Fruit fly (Drosophila melanogaster): ENCODE results near the gene CG4582.

CG4582 gene

dm6 chr3R:25531905-25532387 is 51.0 kb downstream of the CG4582 start (continued):
- TF ChIP-seq jing (GFP tag; optimal IDR thresholded peaks at IDR 0.05) (no peak), HHEX (GFP tag; optimal IDR thresholded peaks at IDR 0.05) (no peak), Sin3A (optimal IDR thresholded peaks at IDR 0.05) (no peak), CG8765 (GFP tag; IDR thresholded peaks at IDR 0.05) (no peak), D (optimal IDR thresholded peaks at IDR 0.05) (no peak), D (GFP tag; optimal IDR thresholded peaks at IDR 0.05) (no peak), zen (tag; optimal IDR thresholded peaks at IDR 0.05) (no peak), Taf1 (GFP tag; IDR thresholded peaks at IDR 0.05) (no peak), cas (GFP tag; IDR thresholded peaks at IDR 0.05) (no peak), p53 (GFP tag; optimal IDR thresholded peaks at IDR 0.05) (no peak), CG14014 (GFP tag; IDR thresholded peaks at IDR 0.05) (no peak), chn (GFP tag; optimal IDR thresholded peaks at IDR 0.05) (no peak), eve (GFP tag; optimal IDR thresholded peaks at IDR 0.05) (no peak), Dbx (GFP tag; IDR thresholded peaks at IDR 0.05) (no peak)
